Fruit fly (Drosophila melanogaster): ENCODE data around the gene CG45690.

The CG45690 gene

dm6 chr2L:10703281-10703680, 45.2 kb downstream of the CG45690 start, which contains the start of gene CG6415 (continued):
- TF ChIP-seq ss (GFP tag; optimal IDR thresholded peaks at IDR 0.05) (no peak), vri (GFP tag; optimal IDR thresholded peaks at IDR 0.05) (peak; percentile 58), cyc (GFP tag; optimal IDR thresholded peaks at IDR 0.05) (no peak), CG6854 (GFP tag; optimal IDR thresholded peaks at IDR 0.05) (no peak), fd59A (GFP tag; optimal IDR thresholded peaks at IDR 0.05) (no peak), lz (GFP tag; optimal IDR thresholded peaks at IDR 0.05) (peak; percentile 27), pdm3 (GFP tag; optimal IDR thresholded peaks at IDR 0.05) (peak; percentile 48), CG11762 (GFP tag; optimal IDR thresholded peaks at IDR 0.05; ENCODE audit: insufficient read depth) (no peak), achi (GFP tag; optimal IDR thresholded peaks at IDR 0.05) (no peak), Ets21C (GFP tag; optimal IDR thresholded peaks at IDR 0.05) (no peak)

- no peak for TF ChIP-seq Sox102F (GFP tag; optimal IDR thresholded peaks at IDR 0.05)
- TF ChIP-seq OdsH (GFP tag; optimal IDR thresholded peaks at IDR 0.05), result no peak
- no peak for TF ChIP-seq CG3919 (GFP tag; optimal IDR thresholded peaks at IDR 0.05)
- TF ChIP-seq CG32006 (GFP tag; optimal IDR thresholded peaks at IDR 0.05), result no peak
- no peak for TF ChIP-seq esn (GFP tag; optimal IDR thresholded peaks at IDR 0.05)
- no peak for TF ChIP-seq Ets96B (tag; optimal IDR thresholded peaks at IDR 0.05)
- no peak for TF ChIP-seq CG1621 (tag; optimal IDR thresholded peaks at IDR 0.05)
- no peak for TF ChIP-seq CG7368 (GFP tag; optimal IDR thresholded peaks at IDR 0.05)
- no peak for TF ChIP-seq fd59A (GFP tag; optimal IDR thresholded peaks at IDR 0.05)
- TF ChIP-seq acj6 (GFP tag; optimal IDR thresholded peaks at IDR 0.05), result no peak
- no peak for TF ChIP-seq Met (GFP tag; optimal IDR thresholded peaks at IDR 0.05)
- TF ChIP-seq CG6854 (GFP tag; optimal IDR thresholded peaks at IDR 0.05), result no peak
- no peak for TF ChIP-seq fd85E (GFP tag; optimal IDR thresholded peaks at IDR 0.05)
- no peak for TF ChIP-seq CG11762 (GFP tag; optimal IDR thresholded peaks at IDR 0.05; ENCODE audit: insufficient read depth)
- no peak for TF ChIP-seq fkh (GFP tag; optimal IDR thresholded peaks at IDR 0.05)
- TF ChIP-seq Hr38 (GFP tag; optimal IDR thresholded peaks at IDR 0.05), result no peak
- no peak for TF ChIP-seq vri (GFP tag; optimal IDR thresholded peaks at IDR 0.05)
- no peak for TF ChIP-seq CG6163 (GFP tag; IDR thresholded peaks at IDR 0.05)
- TF ChIP-seq Sox15 (GFP tag; optimal IDR thresholded peaks at IDR 0.05), result no peak
Measured at dm6 chr2L:10704425-10704824, 46.3 kb downstream of the CG45690 start.

- TF ChIP-seq svp (GFP tag), result peak; percentile 63
- no peak for TF ChIP-seq topi (GFP tag; optimal IDR thresholded peaks at IDR 0.05)
Measured at dm6 chr2L:10706267-10706666, 48.2 kb downstream of the CG45690 start.

- TF ChIP-seq dsx (GFP tag; optimal IDR thresholded peaks at IDR 0.05; ENCODE audit: poor library complexity, severe bottlenecking), result no peak
- TF ChIP-seq CG9139 (GFP tag; optimal IDR thresholded peaks at IDR 0.05), result no peak
- no peak for TF ChIP-seq CG3032 (tag; optimal IDR thresholded peaks at IDR 0.05)
- no peak for TF ChIP-seq CG6163 (GFP tag; IDR thresholded peaks at IDR 0.05)
- TF ChIP-seq pdm3 (GFP tag; optimal IDR thresholded peaks at IDR 0.05), result no peak
- TF ChIP-seq Sox15 (GFP tag; optimal IDR thresholded peaks at IDR 0.05), result no peak
Measured at dm6 chr2L:10708089-10708488, 50.0 kb downstream of the CG45690 start.
